Worm (Caenorhabditis elegans) whole organism, young adult: ENCODE results near the gene D1086.12.

Experiments
- C17E4.6 ChIP-seq: fragments of 200-800 bp; sonication (Bioruptor generic); IDR thresholded peaks from 2 replicates; pipeline ENCODE4 v1.3.6; 2022; ENCODE audit warnings: missing genetic modification reagents, missing genetic modification characterization, missing compliant biosample characterization
- F10E7.11 ChIP-seq: sonication (generic microtip); optimal IDR thresholded peaks from 2 replicates; lab custom pipeline; 2017; ENCODE audit warnings: mild to moderate bottlenecking, missing genetic modification characterization, moderate library complexity, missing compliant biosample characterization
- F33H1.4 ChIP-seq: fragments of 200-800 bp; sonication (Bioruptor generic); IDR thresholded peaks from 2 replicates; pipeline ENCODE4 v1.3.6; 2022; ENCODE audit warnings: missing genetic modification reagents, missing genetic modification characterization, missing compliant biosample characterization
- F37B4.10 ChIP-seq: fragments of 200-800 bp; sonication (Bioruptor generic); IDR thresholded peaks from 2 replicates; pipeline ENCODE4 v1.3.6; 2022; ENCODE audit warnings: missing genetic modification characterization, missing compliant biosample characterization
- F39B2.1 ChIP-seq: fragments of 200-800 bp; sonication (Bioruptor generic); IDR thresholded peaks from 2 replicates; pipeline ENCODE4 v1.3.6; 2022; ENCODE audit warnings: missing genetic modification reagents, missing genetic modification characterization, missing compliant biosample characterization
- K11D2.4 ChIP-seq: fragments of 200-800 bp; sonication (Bioruptor generic); IDR thresholded peaks from 2 replicates; pipeline ENCODE4 v1.3.6; 2022; ENCODE audit warnings: missing genetic modification reagents, missing genetic modification characterization, missing compliant biosample characterization
- T26A5.8 ChIP-seq: sonication (generic microtip); optimal IDR thresholded peaks from 2 replicates; lab custom pipeline; 2016; ENCODE audit warnings: missing genetic modification characterization, missing compliant biosample characterization
- Y53F4B.3 ChIP-seq: fragments of 200-800 bp; sonication (Bioruptor generic); IDR thresholded peaks from 2 replicates; pipeline ENCODE4 v1.3.6; 2022; ENCODE audit warnings: missing genetic modification reagents, missing genetic modification characterization, missing compliant biosample characterization
- Y56A3A.18 ChIP-seq: fragments of 200-800 bp; sonication (Bioruptor generic); IDR thresholded peaks from 2 replicates; pipeline ENCODE4 v1.3.6; 2022; ENCODE audit warnings: missing genetic modification reagents, missing genetic modification characterization, missing compliant biosample characterization
- Y95B8A.8 ChIP-seq: fragments of 200-800 bp; sonication (Bioruptor generic); IDR thresholded peaks from 2 replicates; pipeline ENCODE4 v1.3.6; 2022; ENCODE audit warnings: missing genetic modification reagents, missing genetic modification characterization, missing compliant biosample characterization
- ZK185.1 ChIP-seq: sonication (generic microtip); optimal IDR thresholded peaks from 2 replicates; lab custom pipeline; 2016; ENCODE audit warnings: mild to moderate bottlenecking, missing genetic modification characterization, missing compliant biosample characterization; ENCODE audit not compliant: poor library complexity, severe bottlenecking
- athp-1 ChIP-seq: sonication (generic microtip); optimal IDR thresholded peaks from 2 replicates; lab custom pipeline; 2017; ENCODE audit warnings: mild to moderate bottlenecking, missing genetic modification characterization, missing compliant biosample characterization
- attf-3 ChIP-seq: fragments of 200-800 bp; sonication (Bioruptor generic); conservative IDR thresholded peaks from 2 replicates; pipeline ENCODE4 v1.3.6; 2022; ENCODE audit warnings: missing genetic modification reagents, missing genetic modification characterization, missing compliant biosample characterization
- bed-1 ChIP-seq: fragments of 200-800 bp; sonication (Bioruptor generic); IDR thresholded peaks from 2 replicates; pipeline ENCODE4 v1.3.6; 2022; ENCODE audit warnings: missing genetic modification reagents, missing genetic modification characterization, missing compliant biosample characterization
- ceh-100 ChIP-seq: fragments of 200-800 bp; sonication (Bioruptor generic); IDR thresholded peaks from 2 replicates; pipeline ENCODE4 v1.3.6; 2022; ENCODE audit warnings: missing genetic modification reagents, missing genetic modification characterization, missing compliant biosample characterization
- ceh-27 ChIP-seq: fragments of 200-800 bp; sonication (Bioruptor generic); optimal IDR thresholded peaks from 2 replicates; lab custom pipeline; 2018; ENCODE audit warnings: mild to moderate bottlenecking, missing genetic modification characterization, moderate library complexity, missing compliant biosample characterization
- ceh-58 ChIP-seq: fragments of 200-800 bp; sonication (Bioruptor generic); IDR thresholded peaks from 2 replicates; pipeline ENCODE4 v1.3.6; 2022; ENCODE audit warnings: missing genetic modification characterization, missing compliant biosample characterization
- chd-7 ChIP-seq: sonication (generic microtip); optimal IDR thresholded peaks from 2 replicates; lab custom pipeline; 2016; ENCODE audit warnings: mild to moderate bottlenecking, missing genetic modification characterization, moderate library complexity, missing compliant biosample characterization
- dox-1 ChIP-seq: fragments of 200-800 bp; sonication (Bioruptor generic); IDR thresholded peaks from 2 replicates; pipeline ENCODE4 v1.3.6; 2022; ENCODE audit warnings: missing genetic modification reagents, missing genetic modification characterization, missing compliant biosample characterization
- efl-1 ChIP-seq: fragments of 150-350 bp; optimal IDR thresholded peaks from 2 replicates; lab custom pipeline; 2014; ENCODE audit warnings: missing biosample characterization, missing genetic modification reagents, missing genetic modification characterization
- egl-44 ChIP-seq: fragments of 200-800 bp; sonication (Bioruptor generic); IDR thresholded peaks from 2 replicates; pipeline ENCODE4 v1.3.6; 2022; ENCODE audit warnings: missing genetic modification reagents, missing genetic modification characterization, missing compliant biosample characterization
- fkh-3 ChIP-seq: sonication (generic microtip); optimal IDR thresholded peaks from 2 replicates; lab custom pipeline; 2016; ENCODE audit warnings: mild to moderate bottlenecking, missing genetic modification characterization, missing compliant biosample characterization
- him-1 ChIP-seq: sonication (generic microtip); optimal IDR thresholded peaks from 2 replicates; lab custom pipeline; 2016; ENCODE audit warnings: missing genotype, missing genetic modification reagents, missing genetic modification characterization, missing compliant biosample characterization
- hmg-1.2 ChIP-seq: fragments of 200-800 bp; sonication (Bioruptor generic); IDR thresholded peaks from 2 replicates; pipeline ENCODE4 v1.3.6; 2022; ENCODE audit warnings: missing genetic modification reagents, missing genetic modification characterization, missing compliant biosample characterization
- hmg-20 ChIP-seq: fragments of 200-800 bp; sonication (Bioruptor generic); IDR thresholded peaks from 2 replicates; pipeline ENCODE4 v1.3.6; 2022; ENCODE audit warnings: missing genetic modification reagents, missing genetic modification characterization, missing compliant biosample characterization
- lin-35 ChIP-seq, 3 experiments: fragments of 150-350 bp in 2 of 3; sonication (generic microtip) in 1 of 3; optimal IDR thresholded peaks; 2 replicates each; lab custom pipeline; 2014 to 2018; ENCODE audit warnings: missing biosample characterization in 3 of 3, missing genetic modification characterization in 3 of 3, missing genetic modification reagents in 3 of 3
- lin-40 ChIP-seq: sonication (generic microtip); optimal IDR thresholded peaks from 2 replicates; lab custom pipeline; 2016; ENCODE audit warnings: missing genetic modification characterization, mild to moderate bottlenecking, missing compliant biosample characterization, missing genotype, missing genetic modification reagents
- lin-54 ChIP-seq: fragments of 200-800 bp; sonication (Bioruptor generic); optimal IDR thresholded peaks from 2 replicates; lab custom pipeline; 2018; ENCODE audit warnings: mild to moderate bottlenecking, missing genetic modification characterization, missing compliant biosample characterization
- lsl-1 ChIP-seq: fragments of 200-800 bp; sonication (Bioruptor generic); optimal IDR thresholded peaks from 2 replicates; lab custom pipeline; 2018; ENCODE audit warnings: mild to moderate bottlenecking, missing genetic modification characterization, moderate library complexity, missing compliant biosample characterization
- lsy-27 ChIP-seq: sonication (generic microtip); optimal IDR thresholded peaks from 2 replicates; lab custom pipeline; 2017; ENCODE audit warnings: missing genetic modification characterization, mild to moderate bottlenecking, missing compliant biosample characterization, antibody characterized with exemption, missing genotype, borderline replicate concordance; ENCODE audit not compliant: insufficient read depth
- madf-6 ChIP-seq: fragments of 200-800 bp; sonication (Bioruptor generic); IDR thresholded peaks from 2 replicates; pipeline ENCODE4 v1.3.6; 2022; ENCODE audit warnings: missing genetic modification reagents, missing genetic modification characterization, missing compliant biosample characterization
- madf-8 ChIP-seq: fragments of 200-800 bp; sonication (Bioruptor generic); conservative IDR thresholded peaks from 2 replicates; pipeline ENCODE4 v1.3.6; 2022; ENCODE audit warnings: missing genetic modification reagents, missing genetic modification characterization, missing compliant biosample characterization
- nfya-1 ChIP-seq: sonication (generic microtip); optimal IDR thresholded peaks from 2 replicates; lab custom pipeline; 2017; ENCODE audit warnings: antibody characterized with exemption, missing compliant biosample characterization, missing genetic modification characterization, borderline replicate concordance; ENCODE audit not compliant: insufficient read depth
- nhr-179 ChIP-seq: sonication (generic microtip); optimal IDR thresholded peaks from 2 replicates; lab custom pipeline; 2016; ENCODE audit warnings: mild to moderate bottlenecking, missing genetic modification characterization, missing compliant biosample characterization
- rpc-1 ChIP-seq, 2 experiments: fragments of 150-350 bp in 1 of 2; sonication (generic microtip) in 1 of 2; optimal IDR thresholded peaks; 2 replicates each; lab custom pipeline; 2014 to 2018; ENCODE audit warnings: missing biosample characterization in 1 of 2, missing genetic modification characterization in 1 of 2, missing genetic modification reagents in 1 of 2, missing genotype in 1 of 2
- sdz-38 ChIP-seq: sonication (generic microtip); optimal IDR thresholded peaks from 2 replicates; lab custom pipeline; 2016; ENCODE audit warnings: missing genotype, missing genetic modification characterization, missing compliant biosample characterization
- snpc-1.1 ChIP-seq: sonication (generic microtip); optimal IDR thresholded peaks from 2 replicates; lab custom pipeline; 2017; ENCODE audit warnings: missing genetic modification characterization, mild to moderate bottlenecking, missing compliant biosample characterization, antibody characterized with exemption, moderate library complexity, missing genotype, missing genetic modification reagents; ENCODE audit not compliant: insufficient read depth
- snpc-4 ChIP-seq, 5 experiments: fragments of 150-350 bp in 1 of 5; sonication (generic microtip) in 4 of 5; optimal IDR thresholded peaks; 2 replicates each; lab custom pipeline; 2014 to 2018; ENCODE audit warnings: missing genetic modification characterization in 5 of 5, missing biosample characterization in 3 of 5, antibody characterized with exemption in 2 of 5, mild to moderate bottlenecking in 2 of 5, missing compliant biosample characterization in 2 of 5, missing genotype in 2 of 5, moderate library complexity in 2 of 5, missing genetic modification reagents in 1 of 5
- unc-130 ChIP-seq: sonication (generic microtip); optimal IDR thresholded peaks from 2 replicates; lab custom pipeline; 2016; ENCODE audit warnings: missing genetic modification reagents, missing genetic modification characterization, missing compliant biosample characterization
- xnd-1 ChIP-seq: sonication (generic microtip); optimal IDR thresholded peaks from 2 replicates; lab custom pipeline; 2016; ENCODE audit warnings: missing genotype, missing genetic modification reagents, missing genetic modification characterization, missing compliant biosample characterization
- ztf-18 ChIP-seq: sonication (generic microtip); optimal IDR thresholded peaks from 2 replicates; lab custom pipeline; 2016; ENCODE audit warnings: missing genotype, mild to moderate bottlenecking, missing genetic modification characterization, missing compliant biosample characterization
- ztf-22 ChIP-seq: fragments of 200-800 bp; sonication (Bioruptor generic); optimal IDR thresholded peaks from 2 replicates; lab custom pipeline; 2018; ENCODE audit warnings: mild to moderate bottlenecking, missing genetic modification characterization, moderate library complexity, missing compliant biosample characterization
- ztf-25 ChIP-seq: fragments of 200-800 bp; sonication (Bioruptor generic); IDR thresholded peaks from 2 replicates; pipeline ENCODE4 v1.3.6; 2022; ENCODE audit warnings: missing genetic modification reagents, missing genetic modification characterization, missing compliant biosample characterization

D1086.12 gene

ce11 chrV:14090309-14090967, 10.5 kb upstream of the D1086.12 start, which contains the start of the genes D1086.5 and him-5:
D1086.5 (minus strand) TSS chrV:14090359.
him-5 (plus strand) TSS chrV:14090426.
- TF ChIP-seq F37B4.10 (GFP tag; lab: Robert Waterston, UW) (no peak), snpc-1.1 (tag; lab: Kevin White, UChicago) (peak; percentile 37), madf-8 (GFP tag; lab: Robert Waterston, UW) (peak; percentile 88), F33H1.4 (peak; percentile 79), lsl-1 (peak; percentile 89), athp-1 (tag; lab: Kevin White, UChicago) (no peak), madf-6 (GFP tag; lab: Robert Waterston, UW) (peak; percentile 86), lin-40 (tag; lab: Kevin White, UChicago) (no peak), snpc-4 (GFP tag; optimal IDR thresholded peaks at IDR 0.05; lab: Kevin White, UChicago) (no peak), snpc-4 (tag; optimal IDR thresholded peaks at IDR 0.05; lab: Kevin White, UChicago) (peak in 1 of 4 experiments; percentile 30)
- TF ChIP-seq, all 124 proteins: peak for 6

- TF ChIP-seq xnd-1 (tag; lab: Kevin White, UChicago): peak; percentile 49
- TF ChIP-seq ceh-58 (GFP tag; lab: Robert Waterston, UW): no peak
- no peak for TF ChIP-seq bed-1 (GFP tag; lab: Robert Waterston, UW)
- TF ChIP-seq attf-3 (GFP tag; lab: Robert Waterston, UW): peak; percentile 32; the same call in 1 of the 2 replicates
- no peak for TF ChIP-seq nhr-179 (tag; lab: Kevin White, UChicago)
- TF ChIP-seq Y56A3A.18: no peak
- TF ChIP-seq fkh-3 (tag; lab: Kevin White, UChicago): no peak
- no peak for TF ChIP-seq athp-1 (tag; lab: Kevin White, UChicago)
- 0 out of 2 replicates have a peak, but pooled peaks have one; percentile 32 for TF ChIP-seq Y95B8A.8 (GFP tag; lab: Robert Waterston, UW)
- TF ChIP-seq T26A5.8 (tag; lab: Kevin White, UChicago): no peak
- no peak for TF ChIP-seq nfya-1
- TF ChIP-seq ztf-25 (GFP tag; lab: Robert Waterston, UW): 0 out of 2 replicates have a peak, but pooled peaks have one; percentile 58
- no peak for TF ChIP-seq K11D2.4
- TF ChIP-seq dox-1: no peak
- TF ChIP-seq efl-1 (GFP tag; lab: Kevin White, UChicago): peak; percentile 21
- TF ChIP-seq madf-8 (GFP tag; lab: Robert Waterston, UW): peak; percentile 75
- TF ChIP-seq egl-44 (GFP tag; lab: Robert Waterston, UW): 0 out of 2 replicates have a peak, but pooled peaks have one; percentile 11
- peak; percentile 63 for TF ChIP-seq lin-54 (GFP tag; lab: Kevin White, UChicago)
- TF ChIP-seq ZK185.1 (tag; lab: Kevin White, UChicago): no peak
- no peak for TF ChIP-seq rpc-1 (optimal IDR thresholded peaks at IDR 0.05; lab: Kevin White, UChicago)
- TF ChIP-seq rpc-1 (tag; optimal IDR thresholded peaks at IDR 0.05; lab: Kevin White, UChicago): no peak
- TF ChIP-seq ceh-27 (GFP tag; lab: Kevin White, UChicago): peak; percentile 5
- TF ChIP-seq sdz-38 (tag; lab: Kevin White, UChicago): no peak
- peak; percentile 97 for TF ChIP-seq hmg-1.2 (GFP tag; lab: Robert Waterston, UW)
- peak; percentile 35 for TF ChIP-seq ztf-18
- TF ChIP-seq chd-7 (tag; lab: Kevin White, UChicago): peak; percentile 14
- peak; percentile 59 for TF ChIP-seq unc-130
- peak; percentile 58; the same call in 1 of the 2 replicates for TF ChIP-seq C17E4.6 (GFP tag; lab: Robert Waterston, UW)
- TF ChIP-seq F39B2.1: no peak
- TF ChIP-seq lsy-27 (tag; lab: Kevin White, UChicago): no peak
- no peak for TF ChIP-seq F10E7.11 (tag; lab: Kevin White, UChicago)
- peak; percentile 67 for TF ChIP-seq ceh-100 (GFP tag; lab: Robert Waterston, UW)
- TF ChIP-seq him-1 (tag; lab: Kevin White, UChicago): peak; percentile 97
- no peak for TF ChIP-seq ztf-22 (GFP tag; lab: Kevin White, UChicago)
- TF ChIP-seq snpc-1.1 (tag; lab: Kevin White, UChicago): peak; percentile 99
- TF ChIP-seq Y53F4B.3 (GFP tag; lab: Robert Waterston, UW): peak; percentile 21; the same call in 1 of the 2 replicates
- peak; percentile 52; the same call in 1 of the 2 replicates for TF ChIP-seq hmg-20
- TF ChIP-seq lin-35 (GFP tag; optimal IDR thresholded peaks at IDR 0.05; lab: Kevin White, UChicago): no peak
- no peak for TF ChIP-seq F37B4.10 (GFP tag; lab: Robert Waterston, UW)
Observed at ce11 chrV:14092403-14092802, 8.6 kb upstream of the D1086.12 start, which contains the start of gene D1086.3. D1086.3 (plus strand) TSS chrV:14092792.
